Fruit fly (Drosophila melanogaster) whole organism, prepupa: ENCODE results near the gene CG18649.

Source experiments
- CG10631 ChIP-seq: fragments of 200-800 bp; sonication (Bioruptor generic); optimal IDR thresholded peaks from 2 replicates; lab custom pipeline; 2016; ENCODE audit warnings: missing biosample characterization, missing genetic modification characterization
- CG1621 ChIP-seq: fragments of 200-800 bp; sonication (Bioruptor generic); optimal IDR thresholded peaks from 3 replicates; lab custom pipeline; 2018; ENCODE audit warnings: missing biosample characterization, mild to moderate bottlenecking, missing genetic modification characterization
- CG3919 ChIP-seq: fragments of 200-800 bp; sonication (Bioruptor generic); optimal IDR thresholded peaks from 3 replicates; lab custom pipeline; 2016; ENCODE audit warnings: missing biosample characterization, missing genetic modification characterization

dm6 chr3L:15097878-15098520 lies 44.1 kb upstream of the CG18649 start, which contains the start of gene Ctps:
- TF ChIP-seq CG10631 (GFP tag; lab: Kevin White, UChicago) = peak; percentile 29
- TF ChIP-seq CG1621 = no peak
- no peak for TF ChIP-seq CG3919 (GFP tag; lab: Kevin White, UChicago)
